Fruit fly (Drosophila melanogaster) whole organism, pupa: ENCODE measurements around the gene Nedd8.

ENCODE experiments used
- CG10348 ChIP-seq: fragments of 200-800 bp; sonication (Bioruptor generic); IDR thresholded peaks from 2 replicates; pipeline ENCODE4 v1.3.6; 2022; ENCODE audit warnings: missing biosample characterization, missing genetic modification characterization
- CG12605 ChIP-seq: fragments of 200-800 bp; sonication (Bioruptor generic); IDR thresholded peaks from 2 replicates; pipeline ENCODE4 v1.3.6; 2022; ENCODE audit warnings: missing biosample characterization, missing genetic modification characterization
- CG13204 ChIP-seq: fragments of 200-800 bp; sonication (Bioruptor generic); optimal IDR thresholded peaks from 2 replicates; lab custom pipeline; 2018; ENCODE audit warnings: missing biosample characterization, mild to moderate bottlenecking, missing genetic modification characterization, moderate library complexity
- CG14655 ChIP-seq: fragments of 200-800 bp; sonication (Bioruptor generic); optimal IDR thresholded peaks from 3 replicates; lab custom pipeline; 2017; ENCODE audit warnings: mild to moderate bottlenecking, missing biosample characterization, missing genetic modification reagents, missing genetic modification characterization
- CG15710 ChIP-seq: fragments of 200-800 bp; sonication (Bioruptor generic); optimal IDR thresholded peaks from 2 replicates; lab custom pipeline; 2018; ENCODE audit warnings: missing biosample characterization, mild to moderate bottlenecking, missing genetic modification characterization, moderate library complexity
- CG17806 ChIP-seq: fragments of 200-800 bp; sonication (Bioruptor generic); optimal IDR thresholded peaks from 2 replicates; lab custom pipeline; 2018; ENCODE audit warnings: missing biosample characterization, mild to moderate bottlenecking, missing genetic modification characterization, moderate library complexity
- CG32121 ChIP-seq: fragments of 200-800 bp; sonication (Bioruptor generic); IDR thresholded peaks from 2 replicates; pipeline ENCODE4 v1.3.6; 2022; ENCODE audit warnings: missing biosample characterization, missing genetic modification characterization
- CG34367 ChIP-seq: fragments of 200-800 bp; sonication (Bioruptor generic); optimal IDR thresholded peaks from 2 replicates; lab custom pipeline; 2018; ENCODE audit warnings: missing biosample characterization, mild to moderate bottlenecking, missing genetic modification characterization
- CG4496 ChIP-seq: fragments of 200-800 bp; sonication (Bioruptor generic); IDR thresholded peaks from 3 replicates; pipeline ENCODE4 v1.3.6; 2022; ENCODE audit warnings: missing biosample characterization, missing genetic modification characterization
- CG8159 ChIP-seq: fragments of 200-800 bp; sonication (Bioruptor generic); optimal IDR thresholded peaks from 3 replicates; lab custom pipeline; 2018; ENCODE audit warnings: missing biosample characterization, mild to moderate bottlenecking, missing genetic modification characterization, moderate library complexity
- CG8301 ChIP-seq: fragments of 200-800 bp; sonication (Bioruptor generic); optimal IDR thresholded peaks from 2 replicates; lab custom pipeline; 2018; ENCODE audit warnings: missing biosample characterization, mild to moderate bottlenecking, missing genetic modification characterization
- CG9948 ChIP-seq: fragments of 200-800 bp; sonication (Bioruptor generic); optimal IDR thresholded peaks from 2 replicates; lab custom pipeline; 2018; ENCODE audit warnings: missing biosample characterization, mild to moderate bottlenecking, missing genetic modification characterization, moderate library complexity
- D1 ChIP-seq: fragments of 200-800 bp; sonication (Bioruptor generic); optimal IDR thresholded peaks from 2 replicates; lab custom pipeline; 2018; ENCODE audit warnings: missing biosample characterization, mild to moderate bottlenecking, missing genetic modification characterization, moderate library complexity
- EcR ChIP-seq: fragments of 200-800 bp; sonication (Bioruptor generic); optimal IDR thresholded peaks from 3 replicates; lab custom pipeline; 2019; ENCODE audit warnings: missing biosample characterization, missing genetic modification characterization, mild to moderate bottlenecking, moderate library complexity, missing genetic modification reagents
- Ets98B ChIP-seq: fragments of 200-800 bp; sonication (Bioruptor generic); IDR thresholded peaks from 2 replicates; pipeline ENCODE4 v1.3.6; 2022; ENCODE audit warnings: missing biosample characterization, missing genetic modification characterization
- Pif1B ChIP-seq: fragments of 200-800 bp; sonication (Bioruptor generic); optimal IDR thresholded peaks from 3 replicates; lab custom pipeline; 2016; ENCODE audit warnings: missing biosample characterization, missing genetic modification characterization
- Snoo ChIP-seq: fragments of 200-800 bp; sonication (Bioruptor generic); optimal IDR thresholded peaks from 3 replicates; lab custom pipeline; 2017; ENCODE audit warnings: missing biosample characterization, mild to moderate bottlenecking, missing genetic modification characterization, inconsistent platforms
- fd96Ca ChIP-seq: fragments of 200-800 bp; sonication (Bioruptor generic); IDR thresholded peaks from 3 replicates; pipeline ENCODE4 v1.3.6; 2022; ENCODE audit warnings: missing biosample characterization, missing genetic modification characterization
- gl ChIP-seq: fragments of 200-800 bp; sonication (Bioruptor generic); optimal IDR thresholded peaks from 2 replicates; lab custom pipeline; 2018; ENCODE audit warnings: missing biosample characterization, mild to moderate bottlenecking, missing genetic modification characterization
- rn ChIP-seq: fragments of 200-800 bp; sonication (Bioruptor generic); IDR thresholded peaks from 2 replicates; pipeline ENCODE4 v1.3.6; 2022; ENCODE audit warnings: missing biosample characterization, missing genetic modification characterization

The Nedd8 gene

DNA sequence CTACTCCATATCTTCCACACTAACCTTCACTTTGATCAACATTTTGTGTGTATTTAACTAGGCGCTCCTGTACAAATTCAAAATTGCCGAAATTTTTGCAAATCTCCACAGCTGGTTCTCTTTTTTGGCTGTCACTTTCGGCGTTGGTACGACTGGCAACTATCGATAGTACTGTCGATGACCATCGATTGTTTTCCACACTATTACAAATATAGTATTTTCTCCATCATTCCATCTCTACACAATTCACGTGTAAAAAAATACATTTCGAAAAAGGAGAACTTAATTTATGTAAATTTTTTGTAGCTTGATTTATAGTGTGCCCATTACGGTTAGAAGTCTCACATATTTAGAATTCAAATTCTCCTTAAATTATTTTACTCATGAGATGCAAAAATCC, at the start of gene Nedd8:
Gene Nedd8 (minus strand): TSS at position 164 of the 400 bp plus-strand sequence.
- no peak for TF ChIP-seq D1 (tag; lab: Kevin White, UChicago)
- no peak for TF ChIP-seq CG14655 (GFP tag; lab: Kevin White, UChicago)
- no peak for TF ChIP-seq Snoo (tag; lab: Kevin White, UChicago)
- TF ChIP-seq CG10348 (GFP tag; lab: Robert Waterston, UW) = no peak
- TF ChIP-seq CG8301 (tag; lab: Kevin White, UChicago) = no peak
- TF ChIP-seq CG12605 (GFP tag; lab: Robert Waterston, UW) = no peak
- no peak for TF ChIP-seq CG13204 (GFP tag; lab: Kevin White, UChicago)
- no peak for TF ChIP-seq CG15710
- TF ChIP-seq Ets98B (GFP tag; lab: Robert Waterston, UW) = no peak
- no peak for TF ChIP-seq fd96Ca (GFP tag; lab: Robert Waterston, UW)
- no peak for TF ChIP-seq Pif1B (GFP tag; lab: Kevin White, UChicago)
- TF ChIP-seq CG9948 (tag; lab: Kevin White, UChicago) = no peak
- TF ChIP-seq gl = no peak
- no peak for TF ChIP-seq CG4496 (GFP tag; lab: Robert Waterston, UW)
- no peak for TF ChIP-seq rn (GFP tag; lab: Robert Waterston, UW)
- no peak for TF ChIP-seq CG32121
- no peak for TF ChIP-seq CG17806 (tag; lab: Kevin White, UChicago)
- TF ChIP-seq CG34367 (tag; lab: Kevin White, UChicago) = no peak

DNA sequence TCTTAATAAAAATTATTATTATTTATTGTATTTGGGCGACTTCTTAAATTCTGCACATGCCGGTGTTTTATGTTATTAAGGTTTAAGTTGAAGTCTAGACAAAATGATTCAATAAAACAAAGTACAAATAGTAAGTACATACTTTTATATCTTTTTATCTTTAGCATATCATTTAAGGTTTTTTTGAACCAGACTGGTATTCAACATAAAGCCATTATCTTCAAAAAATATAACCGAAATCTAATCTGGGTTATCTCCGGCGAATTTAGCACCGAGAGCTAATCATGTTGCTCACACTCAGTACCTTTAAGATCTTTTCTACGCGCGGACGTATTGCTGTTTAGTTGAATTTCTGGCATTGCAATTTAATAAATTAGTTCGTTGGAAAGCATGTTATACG, 45.5 kb upstream of the Nedd8 start, which contains the start of gene CG31792:
Gene CG31792 (plus strand): TSS at position 301 of the 400 bp plus-strand sequence.
- TF ChIP-seq rn (GFP tag; lab: Robert Waterston, UW) = no peak
- TF ChIP-seq CG4496 (GFP tag; lab: Robert Waterston, UW) = no peak
- TF ChIP-seq EcR = no peak
- TF ChIP-seq CG17806 (tag; lab: Kevin White, UChicago) = no peak
- TF ChIP-seq CG13204 (GFP tag; lab: Kevin White, UChicago) = no peak
- TF ChIP-seq CG9948 (tag; lab: Kevin White, UChicago) = no peak
- no peak for TF ChIP-seq fd96Ca (GFP tag; lab: Robert Waterston, UW)
- TF ChIP-seq CG10348 (GFP tag; lab: Robert Waterston, UW) = no peak
- TF ChIP-seq D1 (tag; lab: Kevin White, UChicago) = no peak
- TF ChIP-seq CG8301 (tag; lab: Kevin White, UChicago) = no peak
- TF ChIP-seq CG12605 (GFP tag; lab: Robert Waterston, UW) = no peak
- no peak for TF ChIP-seq CG32121
- TF ChIP-seq CG15710 = no peak
- TF ChIP-seq CG8159 = no peak
- TF ChIP-seq CG34367 (tag; lab: Kevin White, UChicago) = no peak
- TF ChIP-seq, all 21 proteins: peak for 0

DNA sequence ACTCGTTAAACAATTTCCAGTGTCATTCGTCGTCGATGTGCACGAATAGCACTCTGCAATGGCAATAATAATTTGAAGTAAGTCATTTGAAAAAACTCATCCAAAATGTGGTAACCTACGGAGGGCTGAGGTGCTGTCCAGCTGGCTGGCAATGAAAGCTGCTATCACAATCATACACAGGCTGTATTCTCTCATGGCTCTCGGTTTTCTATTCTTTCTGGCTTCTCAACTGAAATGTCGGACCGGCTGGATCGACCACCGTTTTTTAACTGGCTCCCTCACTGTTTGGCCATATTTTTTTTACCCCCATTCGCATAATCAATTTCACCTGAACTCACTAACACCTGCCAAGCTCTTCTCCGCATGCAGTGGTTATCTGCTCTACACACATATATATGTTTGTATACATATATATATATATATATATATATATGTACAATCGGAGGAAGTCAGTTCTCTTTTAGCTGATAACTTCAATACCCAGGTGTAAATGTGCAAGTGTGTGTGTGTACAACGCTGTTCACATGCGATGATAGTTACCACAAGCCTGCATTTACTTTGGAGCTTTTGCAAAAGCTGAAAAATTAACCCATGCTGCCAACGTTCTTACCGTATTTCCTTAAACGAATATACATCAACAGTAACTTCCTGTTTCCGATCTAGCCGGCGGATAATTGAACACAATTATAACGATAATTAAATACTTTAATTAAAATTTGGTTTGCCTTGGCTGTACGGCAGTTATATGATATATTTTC, 44.2 kb upstream of the Nedd8 start, which contains the start of gene CG10650:
Gene CG10650 (minus strand): TSS at position 275 of the 758 bp plus-strand sequence.
- peak; percentile 5 for TF ChIP-seq EcR
- TF ChIP-seq rn (GFP tag; lab: Robert Waterston, UW) = no peak
- TF ChIP-seq CG34367 (tag; lab: Kevin White, UChicago) = no peak
- no peak for TF ChIP-seq CG13204 (GFP tag; lab: Kevin White, UChicago)
- no peak for TF ChIP-seq fd96Ca (GFP tag; lab: Robert Waterston, UW)

DNA sequence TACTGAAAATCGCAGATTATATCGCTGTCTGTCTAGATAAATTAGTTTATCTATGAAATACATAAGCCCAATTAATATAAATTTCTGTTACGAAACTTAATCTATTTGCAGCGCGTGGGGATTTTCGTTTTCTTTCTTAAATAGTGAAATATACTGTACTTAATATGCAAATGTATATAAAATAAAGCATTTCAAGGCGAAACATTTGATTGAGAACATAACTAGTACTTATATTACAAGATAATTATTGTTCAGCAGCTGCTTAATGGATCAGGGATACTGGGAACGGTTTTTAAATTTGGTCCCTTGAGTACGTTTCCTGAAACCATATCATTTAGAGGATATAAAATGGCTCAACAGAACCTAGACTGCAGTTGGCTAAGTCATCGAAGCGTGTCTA, 40.6 kb upstream of the Nedd8 start, which contains the start of gene CG46465:
Gene CG46465 (plus strand): TSS at position 301 of the 400 bp plus-strand sequence.
- TF ChIP-seq fd96Ca (GFP tag; lab: Robert Waterston, UW) (no peak), CG32121 (no peak), CG34367 (tag; lab: Kevin White, UChicago) (no peak), D1 (tag; lab: Kevin White, UChicago) (no peak), Snoo (tag; lab: Kevin White, UChicago) (no peak), CG10348 (GFP tag; lab: Robert Waterston, UW) (no peak), CG8159 (no peak), Ets98B (GFP tag; lab: Robert Waterston, UW) (no peak), EcR (no peak), rn (GFP tag; lab: Robert Waterston, UW) (no peak), Pif1B (GFP tag; lab: Kevin White, UChicago) (no peak), CG4496 (GFP tag; lab: Robert Waterston, UW) (no peak), CG8301 (tag; lab: Kevin White, UChicago) (no peak), CG15710 (no peak)

DNA sequence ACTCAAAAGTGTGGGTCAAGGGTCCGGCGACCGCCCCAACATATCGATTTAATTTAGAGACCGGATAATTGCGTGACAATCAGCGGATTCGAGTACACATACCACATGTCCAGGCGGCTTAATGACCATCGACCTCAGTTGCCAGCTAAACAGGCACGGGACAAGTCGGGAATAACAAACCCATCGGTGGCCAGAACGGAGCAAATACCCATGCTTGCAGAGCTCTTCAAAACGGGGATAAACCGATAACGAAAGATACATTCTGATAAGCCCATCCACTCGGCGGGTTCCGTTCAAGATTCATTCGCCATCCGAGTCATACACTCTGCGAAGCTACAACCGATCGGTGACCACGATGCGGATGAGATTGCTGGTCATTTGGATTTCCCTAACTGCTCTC, 39.1 kb upstream of the Nedd8 start, which contains the start of gene CG15169:
Gene CG15169 (plus strand): TSS at position 301 of the 400 bp plus-strand sequence.
- TF ChIP-seq EcR (peak; percentile 17), CG34367 (tag; lab: Kevin White, UChicago) (no peak), CG32121 (no peak), CG15710 (no peak), CG8159 (no peak), CG4496 (GFP tag; lab: Robert Waterston, UW) (no peak)

DNA sequence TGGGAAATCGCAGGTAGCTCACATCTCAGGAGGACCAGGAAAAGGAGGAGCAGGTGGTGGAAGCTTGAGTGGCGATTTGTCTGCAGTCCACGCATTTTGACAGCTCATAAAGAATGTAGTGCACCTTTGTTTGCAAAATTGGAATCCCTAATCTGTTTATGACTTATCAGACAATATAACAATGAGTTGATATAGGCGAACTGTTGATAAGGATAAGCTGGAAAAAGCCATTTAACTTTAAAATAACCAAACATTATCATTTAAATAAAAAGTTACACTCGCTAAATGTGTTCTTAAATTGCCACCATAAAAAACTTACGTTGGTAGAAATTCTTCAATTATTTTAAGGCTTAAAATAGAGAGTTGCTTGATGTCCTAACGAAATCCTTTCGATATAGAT, 38.5 kb upstream of the Nedd8 start, which contains the start of gene CG15170:
Gene CG15170 (minus strand): TSS at position 101 of the 400 bp plus-strand sequence.
- TF ChIP-seq CG14655 (GFP tag; lab: Kevin White, UChicago) = no peak
- no peak for TF ChIP-seq CG8301 (tag; lab: Kevin White, UChicago)
- TF ChIP-seq CG12605 (GFP tag; lab: Robert Waterston, UW) = no peak
- no peak for TF ChIP-seq CG17806 (tag; lab: Kevin White, UChicago)
- no peak for TF ChIP-seq CG32121
- TF ChIP-seq CG15710 = no peak
- no peak for TF ChIP-seq CG9948 (tag; lab: Kevin White, UChicago)
- TF ChIP-seq CG34367 (tag; lab: Kevin White, UChicago) = no peak
- TF ChIP-seq fd96Ca (GFP tag; lab: Robert Waterston, UW) = no peak
